Fruit fly (Drosophila melanogaster) whole organism, embryonic: Measurements from ENCODE around the gene Prat2.
A peak's percentile ranks its signal among the peaks of the same experiment; 100 is the strongest.

Experiments
- Atf3 ChIP-seq: fragments of 200-800 bp; sonication (Bioruptor generic); optimal IDR thresholded peaks from 3 replicates; lab custom pipeline; 2016; ENCODE audit warnings: missing biosample characterization, missing genetic modification characterization
- CG1024 ChIP-seq: fragments of 200-800 bp; sonication (Bioruptor generic); IDR thresholded peaks from 2 replicates; pipeline ENCODE4 v1.3.6; 2022; ENCODE audit warnings: missing biosample characterization, missing genetic modification characterization
- CG10321 ChIP-seq: fragments of 200-800 bp; sonication (Bioruptor generic); IDR thresholded peaks from 2 replicates; pipeline ENCODE4 v1.3.6; 2022; ENCODE audit warnings: missing biosample characterization, missing genetic modification characterization
- CG10979 ChIP-seq: fragments of 200-800 bp; sonication (Bioruptor generic); optimal IDR thresholded peaks from 2 replicates; lab custom pipeline; 2018; ENCODE audit warnings: missing biosample characterization, mild to moderate bottlenecking, missing genetic modification characterization, moderate library complexity
- CG11504 ChIP-seq: fragments of 200-800 bp; sonication (Bioruptor generic); optimal IDR thresholded peaks from 3 replicates; lab custom pipeline; 2019; ENCODE audit warnings: missing biosample characterization, mild to moderate bottlenecking, missing genetic modification characterization, moderate library complexity
- CG12236 ChIP-seq: fragments of 200-800 bp; sonication (Bioruptor generic); optimal IDR thresholded peaks from 2 replicates; lab custom pipeline; 2016; ENCODE audit warnings: missing biosample characterization, missing genetic modification characterization
- CG12299 ChIP-seq: fragments of 200-800 bp; sonication (Bioruptor generic); optimal IDR thresholded peaks from 2 replicates; lab custom pipeline; 2018; ENCODE audit warnings: missing biosample characterization, mild to moderate bottlenecking, missing genetic modification characterization
- CG15011 ChIP-seq: fragments of 200-800 bp; sonication (Bioruptor generic); optimal IDR thresholded peaks from 3 replicates; lab custom pipeline; 2018; ENCODE audit warnings: missing biosample characterization, mild to moderate bottlenecking, missing genetic modification characterization
- CG15696 ChIP-seq: fragments of 200-800 bp; sonication (Bioruptor generic); optimal IDR thresholded peaks from 2 replicates; lab custom pipeline; 2019; ENCODE audit warnings: missing biosample characterization, mild to moderate bottlenecking, missing genetic modification characterization, moderate library complexity
- CG18011 ChIP-seq: fragments of 200-800 bp; sonication (Bioruptor generic); optimal IDR thresholded peaks from 2 replicates; lab custom pipeline; 2017; ENCODE audit warnings: missing biosample characterization, missing genetic modification characterization, mild to moderate bottlenecking, moderate library complexity, missing genotype
- CG33557 ChIP-seq: fragments of 200-800 bp; sonication (Bioruptor generic); optimal IDR thresholded peaks from 2 replicates; lab custom pipeline; 2019; ENCODE audit warnings: missing biosample characterization, mild to moderate bottlenecking, missing genetic modification characterization, moderate library complexity
- CG4404 ChIP-seq: fragments of 200-800 bp; sonication (Bioruptor generic); IDR thresholded peaks from 2 replicates; pipeline ENCODE4 v1.3.6; 2022; ENCODE audit warnings: missing biosample characterization, missing genetic modification characterization
- CG6765 ChIP-seq: fragments of 200-800 bp; sonication (Bioruptor generic); optimal IDR thresholded peaks from 3 replicates; lab custom pipeline; 2017; ENCODE audit warnings: missing biosample characterization, mild to moderate bottlenecking, missing genetic modification characterization
- CG6854 ChIP-seq: fragments of 200-800 bp; sonication (Bioruptor generic); optimal IDR thresholded peaks from 3 replicates; lab custom pipeline; 2017; ENCODE audit warnings: missing biosample characterization, mild to moderate bottlenecking, missing genetic modification characterization
- CG8359 ChIP-seq: fragments of 200-800 bp; sonication (Bioruptor generic); optimal IDR thresholded peaks from 2 replicates; lab custom pipeline; 2017; ENCODE audit warnings: missing biosample characterization, mild to moderate bottlenecking, missing genetic modification characterization, borderline replicate concordance
- CG8944 ChIP-seq: fragments of 200-800 bp; sonication (Bioruptor generic); optimal IDR thresholded peaks from 3 replicates; lab custom pipeline; 2016; ENCODE audit warnings: missing biosample characterization, missing genetic modification characterization
- CTCF ChIP-seq: fragments of 200-800 bp; sonication (Bioruptor generic); optimal IDR thresholded peaks from 2 replicates; lab custom pipeline; 2017; ENCODE audit warnings: missing biosample characterization, mild to moderate bottlenecking, missing genetic modification characterization, moderate library complexity
- Chrac-16 ChIP-seq: fragments of 200-800 bp; sonication (Bioruptor generic); optimal IDR thresholded peaks from 3 replicates; lab custom pipeline; 2016; ENCODE audit warnings: missing biosample characterization, missing genetic modification characterization
- Dll ChIP-seq: fragments of 200-800 bp; sonication (Bioruptor generic); IDR thresholded peaks from 4 replicates; pipeline ENCODE4 v1.3.6; 2022; ENCODE audit warnings: missing biosample characterization, missing genetic modification characterization; ENCODE audit not compliant: partially characterized antibody
- Doc2 ChIP-seq: fragments of 200-800 bp; sonication (Bioruptor generic); IDR thresholded peaks from 2 replicates; pipeline ENCODE4 v1.3.6; 2022; ENCODE audit warnings: missing biosample characterization, missing genetic modification characterization
- Elba2 ChIP-seq: fragments of 200-800 bp; sonication (Bioruptor generic); optimal IDR thresholded peaks from 3 replicates; lab custom pipeline; 2016; ENCODE audit warnings: missing biosample characterization, missing genetic modification characterization
- Gug ChIP-seq: fragments of 200-800 bp; sonication (Bioruptor generic); IDR thresholded peaks from 4 replicates; pipeline ENCODE4 v1.3.6; 2022; ENCODE audit warnings: missing biosample characterization, missing genetic modification characterization
- HHEX ChIP-seq: fragments of 200-800 bp; sonication (Bioruptor generic); optimal IDR thresholded peaks from 3 replicates; lab custom pipeline; 2017; ENCODE audit warnings: missing biosample characterization, mild to moderate bottlenecking, missing genetic modification characterization, missing genetic modification reagents
- HLH3B ChIP-seq: fragments of 200-800 bp; sonication (Bioruptor generic); IDR thresholded peaks from 2 replicates; pipeline ENCODE4 v1.3.6; 2022; ENCODE audit warnings: missing biosample characterization, missing genetic modification characterization
- Hey ChIP-seq: fragments of 200-800 bp; sonication (Bioruptor generic); optimal IDR thresholded peaks from 3 replicates; lab custom pipeline; 2018; ENCODE audit warnings: missing biosample characterization, mild to moderate bottlenecking, missing genetic modification characterization
- Mad ChIP-seq: fragments of 200-800 bp; sonication (Bioruptor generic); optimal IDR thresholded peaks from 2 replicates; lab custom pipeline; 2016; ENCODE audit warnings: missing biosample characterization, missing genetic modification characterization
- NC2α ChIP-seq: fragments of 200-800 bp; sonication (Bioruptor generic); optimal IDR thresholded peaks from 2 replicates; lab custom pipeline; 2016; ENCODE audit warnings: missing biosample characterization, missing genetic modification characterization
- Neu2 ChIP-seq: fragments of 200-800 bp; sonication (Bioruptor generic); optimal IDR thresholded peaks from 3 replicates; lab custom pipeline; 2016; ENCODE audit warnings: missing biosample characterization, missing genetic modification characterization, borderline replicate concordance
- Sry-β ChIP-seq: fragments of 200-800 bp; sonication (Bioruptor generic); optimal IDR thresholded peaks from 2 replicates; lab custom pipeline; 2018; ENCODE audit warnings: missing biosample characterization, mild to moderate bottlenecking, missing genetic modification characterization, moderate library complexity
- ab ChIP-seq: fragments of 200-800 bp; sonication (Bioruptor generic); optimal IDR thresholded peaks from 2 replicates; lab custom pipeline; 2016; ENCODE audit warnings: missing biosample characterization, missing genetic modification characterization
- ase ChIP-seq: fragments of 200-800 bp; sonication (Bioruptor generic); IDR thresholded peaks from 3 replicates; pipeline ENCODE4 v1.3.6; 2022; ENCODE audit warnings: missing biosample characterization, missing genetic modification characterization
- ato ChIP-seq: fragments of 200-800 bp; sonication (Bioruptor generic); IDR thresholded peaks from 2 replicates; pipeline ENCODE4 v1.3.6; 2022; ENCODE audit warnings: missing biosample characterization, missing genetic modification characterization; ENCODE audit not compliant: partially characterized antibody
- cad ChIP-seq: fragments of >200 bp; optimal IDR thresholded peaks from 2 replicates; lab custom pipeline; 2017; ENCODE audit warnings: missing biosample characterization, missing genetic modification characterization
- chn ChIP-seq: fragments of 200-800 bp; sonication (Bioruptor generic); optimal IDR thresholded peaks from 2 replicates; lab custom pipeline; 2016; ENCODE audit warnings: missing biosample characterization, missing genetic modification characterization
- cwo ChIP-seq: fragments of 200-800 bp; sonication (Bioruptor generic); optimal IDR thresholded peaks from 3 replicates; lab custom pipeline; 2017; ENCODE audit warnings: missing biosample characterization, missing genetic modification characterization, mild to moderate bottlenecking, moderate library complexity, missing genetic modification reagents
- dati ChIP-seq: fragments of 200-800 bp; sonication (Bioruptor generic); IDR thresholded peaks from 2 replicates; pipeline ENCODE4 v1.3.6; 2022; ENCODE audit warnings: missing biosample characterization, missing genetic modification characterization
- dm ChIP-seq: fragments of 200-800 bp; sonication (Bioruptor generic); optimal IDR thresholded peaks from 3 replicates; lab custom pipeline; 2016; ENCODE audit warnings: missing biosample characterization, missing genetic modification characterization
- en ChIP-seq: fragments of 200-800 bp; sonication (Bioruptor generic); optimal IDR thresholded peaks from 2 replicates; lab custom pipeline; 2016; ENCODE audit warnings: missing biosample characterization, missing genetic modification characterization
- esg ChIP-seq: fragments of 200-800 bp; sonication (Bioruptor generic); conservative IDR thresholded peaks from 2 replicates; pipeline ENCODE4 v1.3.6; 2022; ENCODE audit warnings: missing biosample characterization, missing genetic modification characterization
- fd64A ChIP-seq: fragments of 200-800 bp; sonication (Bioruptor generic); optimal IDR thresholded peaks from 3 replicates; lab custom pipeline; 2018; ENCODE audit warnings: missing biosample characterization, mild to moderate bottlenecking, missing genetic modification characterization
- kay ChIP-seq: fragments of 200-800 bp; sonication (Bioruptor generic); optimal IDR thresholded peaks from 2 replicates; lab custom pipeline; 2016; ENCODE audit warnings: missing biosample characterization, missing genetic modification characterization
- lilli ChIP-seq: fragments of 200-800 bp; sonication (Bioruptor generic); optimal IDR thresholded peaks from 3 replicates; lab custom pipeline; 2016; ENCODE audit warnings: missing biosample characterization, missing genetic modification characterization
- pita ChIP-seq: fragments of 200-800 bp; sonication (Bioruptor generic); optimal IDR thresholded peaks from 2 replicates; lab custom pipeline; 2017; ENCODE audit warnings: missing biosample characterization, mild to moderate bottlenecking, missing genetic modification characterization
- salm ChIP-seq: fragments of 200-800 bp; sonication (Bioruptor generic); optimal IDR thresholded peaks from 2 replicates; lab custom pipeline; 2018; ENCODE audit warnings: missing biosample characterization, mild to moderate bottlenecking, missing genetic modification characterization
- sob ChIP-seq: fragments of 200-800 bp; sonication (Bioruptor generic); IDR thresholded peaks from 2 replicates; pipeline ENCODE4 v1.3.6; 2022; ENCODE audit warnings: missing biosample characterization, missing genetic modification characterization
- stc ChIP-seq: fragments of 200-800 bp; sonication (Bioruptor generic); IDR thresholded peaks from 2 replicates; pipeline ENCODE4 v1.3.6; 2022; ENCODE audit warnings: missing biosample characterization, missing genetic modification characterization
- tio ChIP-seq: fragments of 200-800 bp; sonication (Bioruptor generic); optimal IDR thresholded peaks from 2 replicates; lab custom pipeline; 2017; ENCODE audit warnings: missing biosample characterization, missing genetic modification characterization, inconsistent platforms
- tna ChIP-seq: fragments of 200-800 bp; sonication (Bioruptor generic); IDR thresholded peaks from 2 replicates; pipeline ENCODE4 v1.3.6; 2022; ENCODE audit warnings: missing biosample characterization, missing genetic modification characterization; ENCODE audit not compliant: partially characterized antibody
- ttk ChIP-seq: fragments of 200-800 bp; sonication (Bioruptor generic); IDR thresholded peaks from 2 replicates; pipeline ENCODE4 v2.1.2; 2022; ENCODE audit warnings: missing biosample characterization, missing genetic modification characterization
- vnd ChIP-seq: fragments of 200-800 bp; sonication (Bioruptor generic); IDR thresholded peaks from 3 replicates; pipeline ENCODE4 v1.3.6; 2022; ENCODE audit warnings: missing biosample characterization, missing genetic modification characterization; ENCODE audit not compliant: partially characterized antibody
- z ChIP-seq: fragments of 200-800 bp; sonication (Bioruptor generic); IDR thresholded peaks from 3 replicates; pipeline ENCODE4 v1.3.6; 2022; ENCODE audit warnings: missing biosample characterization, missing genetic modification characterization

The Prat2 gene

dm6 chr3L:6942103-6942830 is 27.6 kb upstream of the Prat2 start (continued):
- no peak for TF ChIP-seq CG1024 (GFP tag; lab: Robert Waterston, UW)
- TF ChIP-seq Mad (GFP tag; lab: Kevin White, UChicago) = no peak
- TF ChIP-seq z = no peak
- no peak for TF ChIP-seq CG8944 (GFP tag; lab: Kevin White, UChicago)
- TF ChIP-seq CTCF (GFP tag; lab: Kevin White, UChicago) = peak; percentile 92
- TF ChIP-seq Hey (tag; lab: Kevin White, UChicago) = no peak
- no peak for TF ChIP-seq CG11504 (tag; lab: Kevin White, UChicago)
- no peak for TF ChIP-seq sob (GFP tag; lab: Robert Waterston, UW)
- TF ChIP-seq ase (GFP tag; lab: Robert Waterston, UW) = no peak
- no peak for TF ChIP-seq Elba2 (GFP tag; lab: Kevin White, UChicago)
- no peak for TF ChIP-seq Doc2 (GFP tag; lab: Robert Waterston, UW)
- TF ChIP-seq vnd (GFP tag; lab: Robert Waterston, UW) = peak; percentile 46; the same call in 1 of the 3 replicates
- no peak for TF ChIP-seq Neu2 (GFP tag; lab: Kevin White, UChicago)
- no peak for TF ChIP-seq CG10979
- no peak for TF ChIP-seq pita (GFP tag; lab: Kevin White, UChicago)
- TF ChIP-seq Chrac-16 = no peak
- TF ChIP-seq dm (GFP tag; lab: Kevin White, UChicago) = no peak
- TF ChIP-seq CG12236 = no peak
- no peak for TF ChIP-seq en (GFP tag; lab: Kevin White, UChicago)
- TF ChIP-seq CG15696 (tag; lab: Kevin White, UChicago) = no peak
- no peak for TF ChIP-seq tio (GFP tag; lab: Kevin White, UChicago)
- TF ChIP-seq CG4404 = no peak
- no peak for TF ChIP-seq cad (GFP tag; lab: Kevin White, UChicago)
- TF ChIP-seq ab (GFP tag; lab: Kevin White, UChicago) = no peak
- TF ChIP-seq kay = no peak
- peak; percentile 26; the same call in 1 of the 2 replicates for TF ChIP-seq ato (GFP tag; lab: Robert Waterston, UW)
- TF ChIP-seq chn (GFP tag; lab: Kevin White, UChicago) = no peak
- TF ChIP-seq fd64A (GFP tag; lab: Kevin White, UChicago) = no peak
- TF ChIP-seq lilli (GFP tag; lab: Kevin White, UChicago) = no peak
- no peak for TF ChIP-seq HHEX (GFP tag; lab: Kevin White, UChicago)
- no peak for TF ChIP-seq CG6854 (GFP tag; lab: Kevin White, UChicago)
- TF ChIP-seq ttk (GFP tag; lab: Robert Waterston, UW) = peak; percentile 68; the same call in 1 of the 2 replicates
- no peak for TF ChIP-seq CG12299 (tag; lab: Kevin White, UChicago)
- TF ChIP-seq CG10321 (GFP tag; lab: Robert Waterston, UW) = no peak
- no peak for TF ChIP-seq Gug (GFP tag; lab: Robert Waterston, UW)
- TF ChIP-seq Dll (GFP tag; lab: Robert Waterston, UW) = peak; percentile 68; the same call in 3 of the 4 replicates
- TF ChIP-seq CG6765 (GFP tag; lab: Kevin White, UChicago) = no peak
- TF ChIP-seq esg = no peak
- TF ChIP-seq tna (GFP tag; lab: Robert Waterston, UW) = 0 out of 2 replicates have a peak, but pooled peaks have one; percentile 43
- TF ChIP-seq Sry-β (GFP tag; lab: Kevin White, UChicago) = no peak
- no peak for TF ChIP-seq CG18011
- TF ChIP-seq stc (GFP tag; lab: Robert Waterston, UW) = no peak
- TF ChIP-seq HLH3B (GFP tag; lab: Robert Waterston, UW) = no peak
- no peak for TF ChIP-seq CG8359 (GFP tag; lab: Kevin White, UChicago)
- TF ChIP-seq cwo (GFP tag; lab: Kevin White, UChicago) = no peak
- no peak for TF ChIP-seq dati (GFP tag; lab: Robert Waterston, UW)
- TF ChIP-seq NC2α (GFP tag; lab: Kevin White, UChicago) = no peak
- TF ChIP-seq CG15011 (GFP tag; lab: Kevin White, UChicago) = no peak
- TF ChIP-seq CG33557 (GFP tag; lab: Kevin White, UChicago) = no peak
- TF ChIP-seq Atf3 = no peak
- TF ChIP-seq salm = no peak
